Fruit fly (Drosophila melanogaster): ENCODE data around the gene Sas10.

Gene Sas10

DNA sequence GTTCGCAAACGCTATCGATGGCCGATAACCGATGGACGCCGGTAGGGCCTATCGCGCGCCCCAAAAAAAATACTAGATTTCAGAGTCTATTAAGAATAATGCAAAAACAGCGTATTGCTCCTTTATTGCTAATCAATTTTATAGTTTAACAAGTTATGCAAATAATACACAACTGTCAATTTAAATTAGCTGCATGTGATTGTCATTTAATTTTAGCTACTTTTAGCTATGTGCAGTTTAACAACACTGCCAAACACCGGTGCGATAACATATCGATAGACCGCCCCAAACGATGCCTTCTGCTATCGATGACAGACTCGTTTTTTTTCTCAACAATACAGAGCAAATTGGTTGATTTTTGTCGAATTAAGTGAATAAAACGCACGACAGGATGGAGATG lies 8.2 kb upstream of the Sas10 start, which contains the start of the genes Cdk7 and snf (continued):
- no peak for TF ChIP-seq fd3F (GFP tag; optimal IDR thresholded peaks at IDR 0.05)
- no peak for TF ChIP-seq CG10959 (GFP tag; IDR thresholded peaks at IDR 0.05)
- no peak for TF ChIP-seq Drgx (GFP tag; IDR thresholded peaks at IDR 0.05)
- TF ChIP-seq CG18619 (GFP tag; optimal IDR thresholded peaks at IDR 0.05): no peak
- peak; percentile 83 for TF ChIP-seq knrl (GFP tag; IDR thresholded peaks at IDR 0.05; ENCODE audit: partially characterized antibody)
- no peak for TF ChIP-seq esg (GFP tag; conservative IDR thresholded peaks at IDR 0.05)
- peak; percentile 87; the same call in 2 of the 3 replicates for TF ChIP-seq CG14860 (GFP tag; IDR thresholded peaks at IDR 0.05; ENCODE audit: partially characterized antibody)
- no peak for TF ChIP-seq tll (GFP tag; optimal IDR thresholded peaks at IDR 0.05)
- no peak for TF ChIP-seq cad (GFP tag; optimal IDR thresholded peaks at IDR 0.05)
- TF ChIP-seq ci (GFP tag; IDR thresholded peaks at IDR 0.05): no peak
- peak; percentile 65 for TF ChIP-seq CG14710 (tag; optimal IDR thresholded peaks at IDR 0.05)
- no peak for TF ChIP-seq Sox100B (GFP tag; optimal IDR thresholded peaks at IDR 0.05)
- no peak; the same call in 1 of the 2 replicates for TF ChIP-seq Rfx (GFP tag; IDR thresholded peaks at IDR 0.05)
- TF ChIP-seq CG12071 (GFP tag; optimal IDR thresholded peaks at IDR 0.05): no peak
- TF ChIP-seq CG32772 (GFP tag; IDR thresholded peaks at IDR 0.05): no peak; the same call in 1 of the 2 replicates
- peak; percentile 84 for TF ChIP-seq unc-4 (GFP tag; IDR thresholded peaks at IDR 0.05; ENCODE audit: partially characterized antibody)
- TF ChIP-seq Mrtf (GFP tag; IDR thresholded peaks at IDR 0.05): no peak
- peak; percentile 42; the same call in 1 of the 2 replicates for TF ChIP-seq CG42726 (GFP tag; IDR thresholded peaks at IDR 0.05; ENCODE audit: partially characterized antibody)
- no peak for TF ChIP-seq gcm (GFP tag; optimal IDR thresholded peaks at IDR 0.05)
- TF ChIP-seq Elba2 (GFP tag; optimal IDR thresholded peaks at IDR 0.05): no peak
- TF ChIP-seq CG10366 (GFP tag; IDR thresholded peaks at IDR 0.05): 0 out of 2 replicates have a peak, but pooled peaks have one; percentile 11
- TF ChIP-seq cas (GFP tag; IDR thresholded peaks at IDR 0.05): no peak
- peak; percentile 24 for TF ChIP-seq Lhr (GFP tag; optimal IDR thresholded peaks at IDR 0.05)
- TF ChIP-seq CG4707 (GFP tag; optimal IDR thresholded peaks at IDR 0.05): no peak
- TF ChIP-seq CG6654 (GFP tag; optimal IDR thresholded peaks at IDR 0.05): no peak
- TF ChIP-seq BEAF-32 (GFP tag; optimal IDR thresholded peaks at IDR 0.05): peak; percentile 88
- TF ChIP-seq CG7357 (GFP tag; IDR thresholded peaks at IDR 0.05): no peak
- no peak for TF ChIP-seq hkb (optimal IDR thresholded peaks at IDR 0.05)
- no peak for TF ChIP-seq hkb (GFP tag; IDR thresholded peaks at IDR 0.05)
- TF ChIP-seq Dad (GFP tag; optimal IDR thresholded peaks at IDR 0.05): peak; percentile 14
- peak; percentile 45 for TF ChIP-seq sob (GFP tag; IDR thresholded peaks at IDR 0.05)
- no peak for TF ChIP-seq CG10543 (GFP tag; optimal IDR thresholded peaks at IDR 0.05)
- TF ChIP-seq gfzf (GFP tag; optimal IDR thresholded peaks at IDR 0.05): peak; percentile 57
- TF ChIP-seq CG5180 (GFP tag; optimal IDR thresholded peaks at IDR 0.05): no peak
- peak; percentile 36; the same call in 1 of the 2 replicates for TF ChIP-seq CG4404 (GFP tag; IDR thresholded peaks at IDR 0.05)
- peak; percentile 89 for TF ChIP-seq Ets65A (GFP tag)
- TF ChIP-seq CG34376 (GFP tag; optimal IDR thresholded peaks at IDR 0.05): no peak
- peak; percentile 1 for TF ChIP-seq kay (GFP tag; optimal IDR thresholded peaks at IDR 0.05)
- no peak for TF ChIP-seq kni (GFP tag; optimal IDR thresholded peaks at IDR 0.05)
- peak; percentile 9 for TF ChIP-seq CG18599 (GFP tag; optimal IDR thresholded peaks at IDR 0.05)
- no peak for TF ChIP-seq Mes4 (GFP tag; optimal IDR thresholded peaks at IDR 0.05)
- TF ChIP-seq CG13775 (GFP tag; optimal IDR thresholded peaks at IDR 0.05): peak; percentile 43
- TF ChIP-seq ATbp (GFP tag; optimal IDR thresholded peaks at IDR 0.05): no peak
- no peak for TF ChIP-seq CG14667 (GFP tag; IDR thresholded peaks at IDR 0.05)
- no peak for TF ChIP-seq CG5245 (GFP tag; optimal IDR thresholded peaks at IDR 0.05)
- no peak for TF ChIP-seq CG33557 (GFP tag; optimal IDR thresholded peaks at IDR 0.05)
- peak; percentile 50 for TF ChIP-seq CG13624 (GFP tag; optimal IDR thresholded peaks at IDR 0.05)
- TF ChIP-seq Neu2 (GFP tag; optimal IDR thresholded peaks at IDR 0.05; ENCODE audit: borderline replicate concordance): no peak
- peak; percentile 24 for TF ChIP-seq ewg (GFP tag; optimal IDR thresholded peaks at IDR 0.05)
- TF ChIP-seq CG17829 (tag; optimal IDR thresholded peaks at IDR 0.05): peak; percentile 24

Measured in whole organism, embryonic.